Worm (Caenorhabditis elegans): ENCODE results near the gene F47D12.7.

Gene F47D12.7

ce11 chrIII:6295972-6296700, at the start of gene F47D12.7:
Gene F47D12.7, minus strand, starts transcription at chrIII:6296022.
- no peak for TF ChIP-seq unc-62 (GFP tag; optimal IDR thresholded peaks at IDR 0.05)

ce11 chrIII:6344737-6345136, 48.9 kb upstream of the F47D12.7 start:
- no peak for TF ChIP-seq unc-62 (GFP tag; optimal IDR thresholded peaks at IDR 0.05)

- TF ChIP-seq unc-62 (GFP tag; optimal IDR thresholded peaks at IDR 0.05) = no peak
Observed at ce11 chrIII:6343229-6343628, 47.4 kb upstream of the F47D12.7 start, which contains the start of gene C56G2.9. Gene C56G2.9, minus strand, starts transcription at chrIII:6343329.

- no peak for TF ChIP-seq unc-62 (GFP tag; optimal IDR thresholded peaks at IDR 0.05)
Observed at ce11 chrIII:6341878-6342453, 46.1 kb upstream of the F47D12.7 start, which contains the start of gene rpn-13. Gene rpn-13, minus strand, starts transcription at chrIII:6341928.

ce11 chrIII:6339919-6340434, 44.2 kb upstream of the F47D12.7 start, which contains the start of gene let-767:
Gene let-767, minus strand, starts transcription at chrIII:6339969.
- TF ChIP-seq unc-62 (GFP tag; optimal IDR thresholded peaks at IDR 0.05) = no peak

- no peak for TF ChIP-seq unc-62 (GFP tag; optimal IDR thresholded peaks at IDR 0.05)
Observed at ce11 chrIII:6334364-6334763, 38.5 kb upstream of the F47D12.7 start.

ce11 chrIII:6331211-6331782, 35.5 kb upstream of the F47D12.7 start, which contains the start of gene C56G2.4:
Gene C56G2.4, plus strand, starts transcription at chrIII:6331732.
- no peak for TF ChIP-seq unc-62 (GFP tag; optimal IDR thresholded peaks at IDR 0.05)

- no peak for TF ChIP-seq unc-62 (GFP tag; optimal IDR thresholded peaks at IDR 0.05)
Observed at ce11 chrIII:6324139-6324538, 28.3 kb upstream of the F47D12.7 start, which contains the start of gene C56G2.5. Gene C56G2.5, minus strand, starts transcription at chrIII:6324239.

- TF ChIP-seq unc-62 (GFP tag; optimal IDR thresholded peaks at IDR 0.05) = no peak
Observed at ce11 chrIII:6317345-6317744, 21.5 kb upstream of the F47D12.7 start.

- TF ChIP-seq unc-62 (GFP tag; optimal IDR thresholded peaks at IDR 0.05) = no peak
Observed at ce11 chrIII:6316795-6317194, 21.0 kb upstream of the F47D12.7 start.

ce11 chrIII:6315515-6315914, 19.7 kb upstream of the F47D12.7 start:
- TF ChIP-seq unc-62 (GFP tag; optimal IDR thresholded peaks at IDR 0.05) = no peak

- TF ChIP-seq unc-62 (GFP tag; optimal IDR thresholded peaks at IDR 0.05) = no peak
Observed at ce11 chrIII:6312244-6312643, 16.4 kb upstream of the F47D12.7 start.

- no peak for TF ChIP-seq unc-62 (GFP tag; optimal IDR thresholded peaks at IDR 0.05)
Observed at ce11 chrIII:6311452-6311851, 15.6 kb upstream of the F47D12.7 start.

ce11 chrIII:6310352-6310751, 14.5 kb upstream of the F47D12.7 start:
- TF ChIP-seq unc-62 (GFP tag; optimal IDR thresholded peaks at IDR 0.05) = no peak

- no peak for TF ChIP-seq unc-62 (GFP tag; optimal IDR thresholded peaks at IDR 0.05)
Observed at ce11 chrIII:6309066-6309465, 13.2 kb upstream of the F47D12.7 start, which contains the start of gene gar-2. Gene gar-2, plus strand, starts transcription at chrIII:6309366.

- no peak for TF ChIP-seq unc-62 (GFP tag; optimal IDR thresholded peaks at IDR 0.05)
Observed at ce11 chrIII:6307832-6308231, 12.0 kb upstream of the F47D12.7 start.

Data from whole organism, dauer.